Worm (Caenorhabditis elegans) whole organism, mixed stage, embryonic: ENCODE data around the gene K02E7.11.

Experiments used
- elt-1 ChIP-seq: sonication (generic microtip); optimal IDR thresholded peaks from 2 replicates; lab custom pipeline; 2017; ENCODE audit warnings: missing genetic modification characterization, mild to moderate bottlenecking, missing compliant biosample characterization, antibody characterized with exemption, moderate library complexity, borderline replicate concordance; ENCODE audit not compliant: insufficient read depth
- elt-3 ChIP-seq: fragments of 150-350 bp; optimal IDR thresholded peaks from 2 replicates; lab custom pipeline; 2014; ENCODE audit warnings: missing biosample characterization, missing genetic modification characterization
- flh-1 ChIP-seq: fragments of 200-800 bp; sonication (Bioruptor generic); optimal IDR thresholded peaks from 2 replicates; lab custom pipeline; 2018; ENCODE audit warnings: mild to moderate bottlenecking, missing genetic modification characterization, moderate library complexity, missing compliant biosample characterization
- nhr-237 ChIP-seq: fragments of 150-350 bp; optimal IDR thresholded peaks from 2 replicates; lab custom pipeline; 2014; ENCODE audit warnings: missing biosample characterization, missing genetic modification characterization
- nhr-76 ChIP-seq: sonication (generic microtip); optimal IDR thresholded peaks from 2 replicates; lab custom pipeline; 2017; ENCODE audit warnings: missing biosample characterization, missing genetic modification characterization
- pha-4 ChIP-seq: fragments of 150-350 bp; optimal IDR thresholded peaks from 2 replicates; lab custom pipeline; 2018; ENCODE audit warnings: missing biosample characterization, missing genetic modification reagents, missing genetic modification characterization
- unc-62 ChIP-seq: fragments of 150-350 bp; optimal IDR thresholded peaks from 2 replicates; lab custom pipeline; 2014; ENCODE audit warnings: missing biosample characterization, missing genetic modification reagents, missing genetic modification characterization

DNA sequence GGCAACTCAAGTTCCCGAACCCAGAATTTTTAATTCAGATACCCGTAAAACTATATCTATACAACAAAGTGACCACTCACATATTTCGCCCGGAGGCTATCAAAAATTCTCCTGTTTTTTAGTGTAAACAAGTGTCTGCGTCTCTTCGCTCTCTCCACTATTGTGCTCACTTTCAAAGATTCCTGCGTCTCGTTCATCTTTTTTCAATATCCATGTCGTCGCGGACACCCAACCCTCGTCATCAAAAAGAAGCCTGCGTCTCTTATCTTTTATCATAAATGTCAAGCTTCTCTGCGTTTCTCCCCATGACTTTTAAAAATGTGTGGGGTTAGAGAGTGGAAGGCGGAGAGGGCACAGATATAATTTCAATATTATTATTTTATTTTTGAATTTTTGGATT, 9.6 kb upstream of the K02E7.11 start:
- TF ChIP-seq unc-62 (GFP tag; lab: Kevin White, UChicago) (peak; percentile 71), elt-1 (tag; lab: Kevin White, UChicago) (no peak), pha-4 (tag; lab: Kevin White, UChicago) (no peak), elt-3 (tag; lab: Kevin White, UChicago) (no peak), nhr-237 (tag; lab: Kevin White, UChicago) (no peak), nhr-76 (tag; lab: Kevin White, UChicago) (no peak), flh-1 (GFP tag; lab: Kevin White, UChicago) (no peak)
